Worm (Caenorhabditis elegans): ENCODE data around the gene M110.9.

The M110.9 gene

DNA sequence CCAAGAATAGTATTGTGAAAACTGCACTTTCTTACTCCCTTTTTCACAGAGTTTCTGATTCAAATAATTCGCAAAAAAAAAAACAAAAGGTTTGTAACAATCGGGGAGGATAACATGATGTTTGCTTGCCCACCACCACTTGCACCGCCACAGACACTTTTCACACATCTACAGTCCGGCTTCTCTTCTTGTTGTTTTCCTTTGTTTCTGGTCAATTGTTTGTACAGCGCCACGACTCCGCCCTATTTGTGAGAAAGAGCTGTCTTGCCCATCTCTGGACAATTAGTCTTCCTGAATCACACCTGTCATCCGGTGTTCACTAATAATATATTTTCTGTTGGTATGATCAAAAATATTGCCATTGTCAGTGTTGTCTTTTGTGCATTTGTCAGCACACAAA is at the start of gene M110.9:
Gene M110.9 (plus strand): TSS at position 301 of the 400 bp plus-strand sequence.
- TF ChIP-seq ceh-20 (GFP tag; IDR thresholded peaks at IDR 0.05) (no peak), ctbp-1 (GFP tag; IDR thresholded peaks at IDR 0.05) (no peak), daf-8 (GFP tag; IDR thresholded peaks at IDR 0.05) (no peak), attf-4 (tag; optimal IDR thresholded peaks at IDR 0.05) (no peak), ceh-28 (tag; optimal IDR thresholded peaks at IDR 0.05) (no peak), daf-12 (tag; optimal IDR thresholded peaks at IDR 0.05) (no peak), unc-39 (tag; optimal IDR thresholded peaks at IDR 0.05) (no peak), nhr-41 (GFP tag; IDR thresholded peaks at IDR 0.05) (no peak), lin-29 (GFP tag; IDR thresholded peaks at IDR 0.05) (no peak), lin-1 (GFP tag; IDR thresholded peaks at IDR 0.05) (no peak), nhr-111 (GFP tag; optimal IDR thresholded peaks at IDR 0.05) (no peak), nhr-237 (tag; optimal IDR thresholded peaks at IDR 0.05) (no peak), sdz-12 (GFP tag; optimal IDR thresholded peaks at IDR 0.05) (no peak), dve-1 (tag; optimal IDR thresholded peaks at IDR 0.05; ENCODE audit: insufficient read depth) (no peak)

DNA sequence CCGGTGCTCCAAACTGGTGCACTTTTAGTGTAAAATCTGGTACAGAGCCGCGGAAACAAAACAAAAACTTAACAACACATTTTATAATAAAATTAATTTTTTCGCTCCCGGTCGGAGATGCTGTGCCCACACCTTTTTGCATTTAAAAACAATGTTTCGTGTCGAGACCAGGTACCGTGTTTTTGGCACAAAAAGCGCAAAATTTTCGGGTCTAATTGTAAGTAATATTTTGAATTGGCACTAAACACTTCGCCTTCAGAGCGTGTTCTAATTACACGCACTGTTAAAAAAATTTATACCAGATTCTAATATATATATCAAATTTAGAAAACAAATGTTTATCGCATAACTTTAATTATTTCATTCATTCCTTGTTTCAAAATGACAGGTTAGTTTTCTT is 49.6 kb upstream of the M110.9 start, which contains the start of gene dylt-3:
Gene dylt-3 (plus strand): TSS at position 301 of the 400 bp plus-strand sequence.
- TF ChIP-seq sdz-12 (GFP tag; optimal IDR thresholded peaks at IDR 0.05) (no peak), madf-9 (GFP tag; conservative IDR thresholded peaks at IDR 0.05) (no peak), Y105C5A.15 (GFP tag; IDR thresholded peaks at IDR 0.05) (no peak), ZK337.2 (GFP tag; IDR thresholded peaks at IDR 0.05) (no peak), nhr-25 (tag; optimal IDR thresholded peaks at IDR 0.05; ENCODE audit: borderline replicate concordance, insufficient read depth) (no peak)

DNA sequence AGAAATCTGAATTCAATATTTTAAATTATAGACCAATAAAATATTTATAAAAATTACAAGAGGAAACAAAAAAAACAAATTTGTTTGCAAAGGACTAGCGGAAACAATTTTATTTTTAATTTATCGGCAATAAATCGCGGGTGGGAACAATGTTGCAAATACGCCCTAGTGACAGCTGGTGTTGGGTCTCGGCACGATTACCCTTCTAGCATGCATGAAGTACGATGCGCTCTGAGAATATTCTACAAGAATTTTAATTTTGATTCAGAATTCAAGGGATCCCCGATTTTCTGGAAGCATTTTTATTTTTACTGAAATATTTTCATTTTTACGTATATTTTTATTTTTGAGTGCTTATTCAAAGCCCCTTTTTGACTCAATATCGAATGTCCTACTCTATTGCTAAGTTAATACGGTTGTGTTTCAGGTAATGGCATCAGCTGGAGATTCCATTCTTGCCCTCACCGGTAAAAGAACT is 46.0 kb upstream of the M110.9 start, which contains the start of the genes mig-5 and cct-1:
Gene mig-5 (minus strand): TSS at position 8 of the 478 bp plus-strand sequence.
Gene cct-1 (plus strand): TSS at position 428 of the 478 bp plus-strand sequence.
- TF ChIP-seq gei-8 (GFP tag; optimal IDR thresholded peaks at IDR 0.05) (no peak), nhr-48 (tag; optimal IDR thresholded peaks at IDR 0.05) (peak; percentile 87), hlh-30 (tag; optimal IDR thresholded peaks at IDR 0.05; ENCODE audit: insufficient read depth) (peak; percentile 90), mxl-3 (GFP tag; optimal IDR thresholded peaks at IDR 0.05) (peak; percentile 56), nhr-77 (tag; optimal IDR thresholded peaks at IDR 0.05) (peak; percentile 98), madf-5 (GFP tag; IDR thresholded peaks at IDR 0.05) (no peak), cey-2 (tag; optimal IDR thresholded peaks at IDR 0.05; ENCODE audit: borderline replicate concordance, insufficient read depth) (no peak), zip-2 (tag; optimal IDR thresholded peaks at IDR 0.05) (peak; percentile 81), ceh-32 (tag; optimal IDR thresholded peaks at IDR 0.05; ENCODE audit: poor library complexity) (peak; percentile 53), nhr-28 (tag; optimal IDR thresholded peaks at IDR 0.05) (peak; percentile 91), ces-1 (GFP tag; optimal IDR thresholded peaks at IDR 0.05) (peak; percentile 72), nhr-111 (GFP tag; optimal IDR thresholded peaks at IDR 0.05) (no peak), dmd-9 (GFP tag; IDR thresholded peaks at IDR 0.05) (no peak), lsy-2 (tag; optimal IDR thresholded peaks at IDR 0.05) (peak; percentile 99 to 100), fos-1 (tag; optimal IDR thresholded peaks at IDR 0.05) (peak; percentile 9), F26F4.8 (GFP tag; conservative IDR thresholded peaks at IDR 0.05) (no peak), hmg-1.1 (GFP tag; IDR thresholded peaks at IDR 0.05) (peak; percentile 98), ceh-82 (tag; optimal IDR thresholded peaks at IDR 0.05) (no peak), daf-16 (GFP tag; optimal IDR thresholded peaks at IDR 0.05) (peak; percentile 61 to 87), daf-16 (tag; optimal IDR thresholded peaks at IDR 0.05) (peak; percentile 84), aha-1 (tag) (peak; percentile 85), lin-38 (GFP tag; IDR thresholded peaks at IDR 0.05) (peak; percentile 100), snpc-1.2 (GFP tag; IDR thresholded peaks at IDR 0.05) (no peak), nhr-25 (tag; optimal IDR thresholded peaks at IDR 0.05; ENCODE audit: borderline replicate concordance, insufficient read depth) (peak; percentile 93), unc-130 (GFP tag; optimal IDR thresholded peaks at IDR 0.05) (peak; percentile 65), ztf-7 (tag; optimal IDR thresholded peaks at IDR 0.05) (peak; percentile 87), mes-2 (tag; optimal IDR thresholded peaks at IDR 0.05; ENCODE audit: poor library complexity, severe bottlenecking) (peak; percentile 98), spr-3 (GFP tag; optimal IDR thresholded peaks at IDR 0.05) (peak; percentile 78), arid-1 (GFP tag; conservative IDR thresholded peaks at IDR 0.05) (peak; percentile 93), lin-39 (tag; optimal IDR thresholded peaks at IDR 0.05) (peak; percentile 83), dpl-1 (GFP tag; optimal IDR thresholded peaks at IDR 0.05) (peak; percentile 91), ceh-20 (GFP tag; IDR thresholded peaks at IDR 0.05) (peak; percentile 92)

Data from whole organism, L4 larva.